Worm (Caenorhabditis elegans): ENCODE results near the gene R10E12.2.

DNA sequence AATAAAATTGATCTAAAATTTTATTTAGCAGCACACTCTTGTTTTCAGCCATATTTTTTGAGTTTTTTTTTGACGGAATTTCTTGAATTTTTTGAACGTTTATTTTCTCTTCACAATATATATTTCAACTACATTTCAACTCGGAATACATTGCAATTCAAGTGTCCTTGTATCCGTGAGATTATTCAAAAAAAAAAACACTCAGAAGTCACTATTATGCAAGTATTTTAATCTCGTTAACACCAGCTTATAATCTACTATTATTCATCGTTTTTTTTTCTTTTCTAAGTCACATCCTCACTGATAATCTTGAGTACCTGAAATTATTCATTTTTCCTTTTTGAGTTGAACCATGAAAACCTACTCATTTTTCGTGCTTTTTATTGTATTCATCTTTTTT, 49.8 kb upstream of the R10E12.2 start, which contains the start of gene ins-21:
- TF ChIP-seq lin-54 (GFP tag; optimal IDR thresholded peaks at IDR 0.05): no peak
- TF ChIP-seq ama-1 (optimal IDR thresholded peaks at IDR 0.05): no peak
- TF ChIP-seq ama-1 (GFP tag; optimal IDR thresholded peaks at IDR 0.05): no peak
- no peak for TF ChIP-seq xnd-1 (tag; optimal IDR thresholded peaks at IDR 0.05)
- no peak for TF ChIP-seq let-607 (tag; optimal IDR thresholded peaks at IDR 0.05)
- no peak for TF ChIP-seq unc-130 (GFP tag; optimal IDR thresholded peaks at IDR 0.05)
- no peak for TF ChIP-seq ztf-3 (GFP tag; optimal IDR thresholded peaks at IDR 0.05)
- TF ChIP-seq rcor-1 (GFP tag; IDR thresholded peaks at IDR 0.05): no peak
- TF ChIP-seq madf-10 (tag; optimal IDR thresholded peaks at IDR 0.05): no peak
- TF ChIP-seq T07F8.4 (tag; optimal IDR thresholded peaks at IDR 0.05): no peak

All from whole organism, young adult.